Worm (Caenorhabditis elegans): Measurements from ENCODE around the gene sru-19.

DNA sequence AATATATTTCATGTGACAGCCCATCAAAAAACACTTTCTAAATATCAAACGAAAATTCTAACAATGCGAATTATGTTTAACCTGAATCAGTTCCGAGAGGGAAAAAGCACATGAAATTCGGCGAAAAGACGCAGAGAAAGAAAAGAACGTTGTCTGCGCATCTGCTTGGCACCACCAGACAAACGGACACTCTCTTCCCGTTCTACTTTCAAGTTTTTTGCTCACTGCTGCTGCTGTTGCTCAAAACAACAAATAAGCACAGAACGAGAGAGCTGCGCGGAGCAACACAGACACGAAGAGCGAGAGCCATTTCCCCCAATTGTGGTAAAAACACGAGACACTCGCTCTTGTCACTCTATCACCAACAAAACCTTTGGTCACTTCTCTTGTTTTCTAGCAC lies 33.5 kb upstream of the sru-19 start:
- TF ChIP-seq sem-4 (tag; optimal IDR thresholded peaks at IDR 0.05) (no peak), nhr-12 (tag; optimal IDR thresholded peaks at IDR 0.05) (no peak), egl-27 (tag; optimal IDR thresholded peaks at IDR 0.05) (no peak), ZK546.5 (tag; optimal IDR thresholded peaks at IDR 0.05) (no peak), nhr-237 (tag; optimal IDR thresholded peaks at IDR 0.05) (no peak), unc-62 (GFP tag; optimal IDR thresholded peaks at IDR 0.05) (no peak), sma-3 (GFP tag; optimal IDR thresholded peaks at IDR 0.05) (no peak), lin-13 (GFP tag; optimal IDR thresholded peaks at IDR 0.05) (no peak), elt-3 (tag; optimal IDR thresholded peaks at IDR 0.05) (no peak), aly-2 (tag; optimal IDR thresholded peaks at IDR 0.05) (no peak), R02D3.7 (tag; optimal IDR thresholded peaks at IDR 0.05) (no peak), F13H6.1 (tag; optimal IDR thresholded peaks at IDR 0.05) (no peak), alr-1 (tag; optimal IDR thresholded peaks at IDR 0.05) (no peak)

All from whole organism, L2 larva.